Worm (Caenorhabditis elegans) whole organism, mixed stage, embryonic: ENCODE measurements around the gene nep-23.

Experiments used
- M03D4.4 ChIP-seq: sonication (generic microtip); optimal IDR thresholded peaks from 2 replicates; lab custom pipeline; 2017; ENCODE audit warnings: mild to moderate bottlenecking, missing genetic modification characterization, missing compliant biosample characterization
- bed-3 ChIP-seq: fragments of 200-800 bp; sonication (Bioruptor generic); optimal IDR thresholded peaks from 3 replicates; lab custom pipeline; 2018; ENCODE audit warnings: mild to moderate bottlenecking, missing genetic modification characterization, moderate library complexity, missing compliant biosample characterization
- blmp-1 ChIP-seq: fragments of 150-350 bp; optimal IDR thresholded peaks from 2 replicates; lab custom pipeline; 2014; ENCODE audit warnings: missing biosample characterization, missing genetic modification characterization
- ceh-39 ChIP-seq: fragments of 150-350 bp; optimal IDR thresholded peaks from 2 replicates; lab custom pipeline; 2014; ENCODE audit warnings: missing biosample characterization, missing genetic modification characterization
- ceh-43 ChIP-seq: fragments of 200-800 bp; sonication (Bioruptor generic); optimal IDR thresholded peaks from 2 replicates; lab custom pipeline; 2018; ENCODE audit warnings: mild to moderate bottlenecking, missing genetic modification characterization, moderate library complexity, missing compliant biosample characterization
- ceh-83 ChIP-seq: fragments of 200-800 bp; sonication (Bioruptor generic); optimal IDR thresholded peaks from 2 replicates; lab custom pipeline; 2018; ENCODE audit warnings: mild to moderate bottlenecking, missing genetic modification characterization, missing compliant biosample characterization
- ces-1 ChIP-seq: fragments of 150-350 bp; optimal IDR thresholded peaks from 2 replicates; lab custom pipeline; 2014; ENCODE audit warnings: missing biosample characterization, missing genetic modification reagents, missing genetic modification characterization
- cnd-1 ChIP-seq: fragments of 200-800 bp; sonication (Bioruptor generic); optimal IDR thresholded peaks from 2 replicates; lab custom pipeline; 2018; ENCODE audit warnings: mild to moderate bottlenecking, missing genetic modification characterization, missing compliant biosample characterization
- drap-1 ChIP-seq: fragments of 200-800 bp; sonication (Bioruptor generic); optimal IDR thresholded peaks from 3 replicates; lab custom pipeline; 2018; ENCODE audit warnings: mild to moderate bottlenecking, missing genetic modification characterization, missing compliant biosample characterization
- elt-1 ChIP-seq: sonication (generic microtip); optimal IDR thresholded peaks from 2 replicates; lab custom pipeline; 2017; ENCODE audit warnings: missing genetic modification characterization, mild to moderate bottlenecking, missing compliant biosample characterization, antibody characterized with exemption, moderate library complexity, borderline replicate concordance; ENCODE audit not compliant: insufficient read depth
- elt-3 ChIP-seq: fragments of 150-350 bp; optimal IDR thresholded peaks from 2 replicates; lab custom pipeline; 2014; ENCODE audit warnings: missing biosample characterization, missing genetic modification characterization
- flh-1 ChIP-seq: fragments of 200-800 bp; sonication (Bioruptor generic); optimal IDR thresholded peaks from 2 replicates; lab custom pipeline; 2018; ENCODE audit warnings: mild to moderate bottlenecking, missing genetic modification characterization, moderate library complexity, missing compliant biosample characterization
- ham-2 ChIP-seq: fragments of 200-800 bp; sonication (Bioruptor generic); optimal IDR thresholded peaks from 2 replicates; lab custom pipeline; 2018; ENCODE audit warnings: mild to moderate bottlenecking, missing genetic modification characterization, missing compliant biosample characterization
- hlh-1 ChIP-seq: fragments of 150-350 bp; optimal IDR thresholded peaks from 2 replicates; lab custom pipeline; 2014; ENCODE audit warnings: missing biosample characterization, missing genetic modification reagents, missing genetic modification characterization
- lin-13 ChIP-seq: fragments of 150-350 bp; optimal IDR thresholded peaks from 2 replicates; lab custom pipeline; 2014; ENCODE audit warnings: missing biosample characterization, missing genetic modification characterization
- lin-32 ChIP-seq: fragments of 200-800 bp; sonication (Bioruptor generic); optimal IDR thresholded peaks from 2 replicates; lab custom pipeline; 2018; ENCODE audit warnings: mild to moderate bottlenecking, missing genetic modification characterization, missing compliant biosample characterization
- lsy-2 ChIP-seq: fragments of 150-350 bp; optimal IDR thresholded peaks from 2 replicates; lab custom pipeline; 2014; ENCODE audit warnings: missing biosample characterization, missing genetic modification characterization
- mab-5 ChIP-seq: fragments of 150-350 bp; optimal IDR thresholded peaks from 2 replicates; lab custom pipeline; 2014; ENCODE audit warnings: missing biosample characterization, missing genetic modification characterization
- mls-2 ChIP-seq: sonication (generic microtip); optimal IDR thresholded peaks from 2 replicates; lab custom pipeline; 2016; ENCODE audit warnings: mild to moderate bottlenecking, missing genetic modification characterization, moderate library complexity, missing compliant biosample characterization
- nhr-12 ChIP-seq: fragments of 150-350 bp; optimal IDR thresholded peaks from 2 replicates; lab custom pipeline; 2014; ENCODE audit warnings: missing biosample characterization, missing genetic modification characterization
- nhr-2 ChIP-seq: fragments of 150-350 bp; optimal IDR thresholded peaks from 2 replicates; lab custom pipeline; 2014; ENCODE audit warnings: missing biosample characterization, missing genetic modification characterization
- nhr-237 ChIP-seq: fragments of 150-350 bp; optimal IDR thresholded peaks from 2 replicates; lab custom pipeline; 2014; ENCODE audit warnings: missing biosample characterization, missing genetic modification characterization
- nhr-28 ChIP-seq: fragments of 150-350 bp; optimal IDR thresholded peaks from 2 replicates; lab custom pipeline; 2014; ENCODE audit warnings: missing biosample characterization, missing genetic modification characterization
- nhr-76 ChIP-seq: sonication (generic microtip); optimal IDR thresholded peaks from 2 replicates; lab custom pipeline; 2017; ENCODE audit warnings: missing biosample characterization, missing genetic modification characterization
- pha-4 ChIP-seq: fragments of 150-350 bp; optimal IDR thresholded peaks from 2 replicates; lab custom pipeline; 2018; ENCODE audit warnings: missing biosample characterization, missing genetic modification reagents, missing genetic modification characterization
- sem-2 ChIP-seq: fragments of 200-800 bp; sonication (Bioruptor generic); optimal IDR thresholded peaks from 2 replicates; lab custom pipeline; 2018; ENCODE audit warnings: mild to moderate bottlenecking, missing genetic modification characterization, missing compliant biosample characterization
- snpc-4 ChIP-seq: fragments of 150-350 bp; optimal IDR thresholded peaks from 2 replicates; lab custom pipeline; 2014; ENCODE audit warnings: missing biosample characterization, missing genetic modification characterization
- sptf-1 ChIP-seq: sonication (generic microtip); optimal IDR thresholded peaks from 2 replicates; lab custom pipeline; 2017; ENCODE audit warnings: mild to moderate bottlenecking, missing genetic modification characterization, moderate library complexity, missing compliant biosample characterization
- tbx-8 ChIP-seq: fragments of 200-800 bp; sonication (Bioruptor generic); optimal IDR thresholded peaks from 2 replicates; lab custom pipeline; 2018; ENCODE audit warnings: mild to moderate bottlenecking, missing genetic modification characterization, moderate library complexity, missing compliant biosample characterization
- unc-120 ChIP-seq: sonication (generic microtip); optimal IDR thresholded peaks from 2 replicates; lab custom pipeline; 2017; ENCODE audit warnings: missing genetic modification characterization, missing compliant biosample characterization; ENCODE audit not compliant: poor library complexity, severe bottlenecking
- unc-39 ChIP-seq: fragments of 150-350 bp; optimal IDR thresholded peaks from 2 replicates; lab custom pipeline; 2014; ENCODE audit warnings: missing biosample characterization, missing genetic modification characterization
- unc-62 ChIP-seq: fragments of 150-350 bp; optimal IDR thresholded peaks from 2 replicates; lab custom pipeline; 2014; ENCODE audit warnings: missing biosample characterization, missing genetic modification reagents, missing genetic modification characterization
- zip-8 ChIP-seq: fragments of 150-350 bp; optimal IDR thresholded peaks from 2 replicates; lab custom pipeline; 2014; ENCODE audit warnings: missing biosample characterization, missing genetic modification characterization
- ztf-11 ChIP-seq: fragments of 150-350 bp; optimal IDR thresholded peaks from 2 replicates; lab custom pipeline; 2014; ENCODE audit warnings: missing biosample characterization, missing genetic modification characterization

Gene nep-23

ce11 chrIV:16919212-16919775 lies 847 bp upstream of the nep-23 start, which contains the start of the genes Y116A8C.470 and Y116A8C.463:
Y116A8C.470 (minus strand) TSS chrIV:16919312.
Y116A8C.463 (plus strand) TSS chrIV:16919725.
- TF ChIP-seq sem-2 (no peak), ces-1 (GFP tag; lab: Kevin White, UChicago) (no peak), cnd-1 (tag; lab: Kevin White, UChicago) (no peak), mls-2 (tag; lab: Kevin White, UChicago) (no peak), zip-8 (tag; lab: Kevin White, UChicago) (no peak), bed-3 (GFP tag; lab: Kevin White, UChicago) (no peak), ceh-83 (no peak), unc-120 (tag; lab: Kevin White, UChicago) (no peak), unc-39 (tag; lab: Kevin White, UChicago) (no peak), ham-2 (GFP tag; lab: Kevin White, UChicago) (no peak), elt-1 (no peak), elt-3 (tag; lab: Kevin White, UChicago) (no peak), pha-4 (tag; lab: Kevin White, UChicago) (no peak), snpc-4 (no peak), ceh-43 (GFP tag; lab: Kevin White, UChicago) (no peak), sptf-1 (tag; lab: Kevin White, UChicago) (no peak), M03D4.4 (no peak), lin-13 (tag; lab: Kevin White, UChicago) (no peak)

ce11 chrIV:16921999-16922398 lies 1.9 kb downstream of the nep-23 start:
- TF ChIP-seq lin-13 (tag; lab: Kevin White, UChicago), result no peak
- TF ChIP-seq nhr-28 (tag; lab: Kevin White, UChicago), result no peak
- TF ChIP-seq drap-1 (GFP tag; lab: Kevin White, UChicago), result no peak
- TF ChIP-seq flh-1 (GFP tag; lab: Kevin White, UChicago), result no peak
- TF ChIP-seq zip-8 (tag; lab: Kevin White, UChicago), result no peak
- TF ChIP-seq, all 35 proteins: peak for 0

DNA sequence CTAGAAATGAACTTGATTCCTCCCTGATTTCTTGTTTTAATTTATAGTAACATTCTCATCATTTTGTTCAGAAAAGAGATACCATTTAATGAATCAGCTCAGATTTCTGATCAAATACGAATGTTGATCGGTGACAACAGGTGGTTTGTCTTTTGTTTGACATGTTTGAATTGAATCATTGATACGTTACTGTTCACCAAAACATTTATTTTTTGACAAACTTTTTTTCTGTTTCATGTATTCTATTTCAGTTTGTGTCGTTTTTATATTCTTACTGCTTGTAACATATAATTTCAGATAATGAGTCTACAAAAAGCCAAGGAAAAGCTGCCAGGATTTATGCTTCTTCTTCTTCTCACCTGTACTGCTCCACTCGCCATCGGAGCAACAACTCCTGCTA lies 4.0 kb downstream of the nep-23 start, which contains the start of gene nep-24:
nep-24 (plus strand) TSS at position 301 of the 400 bp plus-strand sequence.
- TF ChIP-seq lsy-2 (tag; lab: Kevin White, UChicago), result no peak
- TF ChIP-seq nhr-2 (tag; lab: Kevin White, UChicago), result no peak
- TF ChIP-seq lin-32 (GFP tag; lab: Kevin White, UChicago), result no peak
- no peak for TF ChIP-seq pha-4 (tag; lab: Kevin White, UChicago)
- TF ChIP-seq nhr-76 (tag; lab: Kevin White, UChicago), result no peak
- TF ChIP-seq blmp-1 (tag; lab: Kevin White, UChicago), result no peak
- TF ChIP-seq ceh-43 (GFP tag; lab: Kevin White, UChicago), result no peak

DNA sequence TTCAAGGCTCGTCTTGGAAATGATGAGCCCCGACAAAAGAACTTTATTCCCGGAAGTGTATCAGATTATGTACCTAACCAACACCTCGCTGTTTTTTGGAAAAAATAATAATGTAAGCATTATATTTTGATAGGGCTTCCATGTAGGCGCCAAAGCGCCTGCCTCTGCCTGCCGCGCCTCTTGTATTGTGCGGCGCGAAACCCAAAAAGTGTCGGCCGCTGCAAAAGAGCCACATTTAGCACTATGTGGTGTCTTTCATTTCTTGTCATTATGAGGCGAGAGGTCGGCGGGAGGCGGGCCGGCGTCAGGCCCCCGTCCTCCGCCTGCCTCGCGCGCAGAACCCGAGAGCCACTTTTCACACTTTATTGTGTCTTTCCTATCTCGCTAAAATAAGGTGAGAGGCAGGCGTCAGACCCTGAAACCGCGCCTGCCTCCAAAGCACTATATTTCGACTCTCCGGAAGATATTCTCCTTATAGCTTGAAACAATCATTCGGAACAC lies 5.3 kb downstream of the nep-23 start:
- TF ChIP-seq elt-1 (no peak), nhr-237 (tag; lab: Kevin White, UChicago) (no peak), tbx-8 (GFP tag; lab: Kevin White, UChicago) (no peak), ceh-83 (no peak), drap-1 (GFP tag; lab: Kevin White, UChicago) (no peak), mab-5 (tag; lab: Kevin White, UChicago) (no peak), lsy-2 (tag; lab: Kevin White, UChicago) (no peak), cnd-1 (tag; lab: Kevin White, UChicago) (no peak), blmp-1 (tag; lab: Kevin White, UChicago) (no peak), sptf-1 (tag; lab: Kevin White, UChicago) (no peak), flh-1 (GFP tag; lab: Kevin White, UChicago) (no peak), lin-13 (tag; lab: Kevin White, UChicago) (no peak), ztf-11 (tag; lab: Kevin White, UChicago) (no peak), pha-4 (tag; lab: Kevin White, UChicago) (no peak)

- no peak for TF ChIP-seq nhr-12
- no peak for TF ChIP-seq hlh-1 (tag; lab: Kevin White, UChicago)
- no peak for TF ChIP-seq mab-5 (tag; lab: Kevin White, UChicago)
- no peak for TF ChIP-seq M03D4.4
- no peak for TF ChIP-seq flh-1 (GFP tag; lab: Kevin White, UChicago)
- no peak for TF ChIP-seq cnd-1 (tag; lab: Kevin White, UChicago)
- no peak for TF ChIP-seq lin-32 (GFP tag; lab: Kevin White, UChicago)
- no peak for TF ChIP-seq ceh-39
- TF ChIP-seq unc-62 (GFP tag; lab: Kevin White, UChicago), result no peak
- no peak for TF ChIP-seq zip-8 (tag; lab: Kevin White, UChicago)
- no peak for TF ChIP-seq unc-39 (tag; lab: Kevin White, UChicago)
- TF ChIP-seq, all 35 proteins: peak for 0
Observed at ce11 chrIV:16926558-16926957, 6.4 kb downstream of the nep-23 start.
